Worm (Caenorhabditis elegans) whole organism, L1 larva: ENCODE results near the gene jmjd-3.3.
A peak's percentile ranks its signal among the peaks of the same experiment; 100 is the strongest.

ENCODE experiments used
- blmp-1 ChIP-seq: fragments of 150-350 bp; optimal IDR thresholded peaks from 2 replicates; lab custom pipeline; 2014; ENCODE audit warnings: missing biosample characterization, missing genetic modification characterization
- mep-1 ChIP-seq: fragments of 150-350 bp; optimal IDR thresholded peaks from 2 replicates; lab custom pipeline; 2014; ENCODE audit warnings: missing biosample characterization, missing genetic modification characterization
- nhr-85 ChIP-seq: sonication (generic microtip); peaks from one replicate; lab custom pipeline; 2016; ENCODE audit warnings: missing genetic modification characterization, inconsistent platforms, missing compliant biosample characterization
- unc-62 ChIP-seq: fragments of 150-350 bp; optimal IDR thresholded peaks from 2 replicates; lab custom pipeline; 2014; ENCODE audit warnings: missing biosample characterization, missing genetic modification reagents, missing genetic modification characterization

- TF ChIP-seq unc-62 (GFP tag; lab: Kevin White, UChicago), result no peak
- no peak for TF ChIP-seq nhr-85 (tag; lab: Kevin White, UChicago)
- peak; percentile 33 for TF ChIP-seq mep-1 (tag; lab: Kevin White, UChicago)
- no peak for TF ChIP-seq blmp-1 (tag; lab: Kevin White, UChicago)
These were observed 21.2 kb upstream of the jmjd-3.3 start for ce11 chrX:13414974-13415373.
